Worm (Caenorhabditis elegans) whole organism, late embryonic: Measurements from ENCODE around the gene F13C5.1.
A peak's percentile ranks its signal among the peaks of the same experiment; 100 is the strongest.

ENCODE experiments used
- C08G9.2 ChIP-seq: sonication (generic microtip); optimal IDR thresholded peaks from 2 replicates; lab custom pipeline; 2016; ENCODE audit warnings: mild to moderate bottlenecking, missing genetic modification characterization, moderate library complexity, missing compliant biosample characterization
- F13H6.1 ChIP-seq: sonication (generic microtip); optimal IDR thresholded peaks from 2 replicates; lab custom pipeline; 2016; ENCODE audit warnings: missing genetic modification characterization, missing compliant biosample characterization
- K02D7.2 ChIP-seq: sonication (generic microtip); optimal IDR thresholded peaks from 2 replicates; lab custom pipeline; 2017; ENCODE audit warnings: mild to moderate bottlenecking, missing genetic modification characterization, missing compliant biosample characterization
- K09A11.1 ChIP-seq: sonication (generic microtip); optimal IDR thresholded peaks from 2 replicates; lab custom pipeline; 2017; ENCODE audit warnings: antibody characterized with exemption, mild to moderate bottlenecking, missing genetic modification characterization, missing compliant biosample characterization; ENCODE audit not compliant: insufficient read depth
- ama-1 ChIP-seq: fragments of 150-350 bp; optimal IDR thresholded peaks from 2 replicates; lab custom pipeline; 2014
- ceh-18 ChIP-seq: sonication (generic microtip); optimal IDR thresholded peaks from 2 replicates; lab custom pipeline; 2016; ENCODE audit warnings: missing genetic modification characterization, missing compliant biosample characterization
- ceh-19 ChIP-seq: fragments of 200-800 bp; sonication (Bioruptor generic); optimal IDR thresholded peaks from 2 replicates; lab custom pipeline; 2018; ENCODE audit warnings: mild to moderate bottlenecking, missing genetic modification characterization, missing compliant biosample characterization
- ceh-2 ChIP-seq: sonication (generic microtip); optimal IDR thresholded peaks from 2 replicates; lab custom pipeline; 2016; ENCODE audit warnings: missing genotype, missing genetic modification characterization, missing compliant biosample characterization
- ceh-22 ChIP-seq: sonication (generic microtip); optimal IDR thresholded peaks from 2 replicates; lab custom pipeline; 2017; ENCODE audit warnings: missing biosample characterization, missing genetic modification characterization
- ceh-34 ChIP-seq: sonication (generic microtip); optimal IDR thresholded peaks from 2 replicates; lab custom pipeline; 2016; ENCODE audit warnings: mild to moderate bottlenecking, missing genetic modification characterization, missing compliant biosample characterization
- ceh-45 ChIP-seq: fragments of 200-800 bp; sonication (Bioruptor generic); IDR thresholded peaks from 2 replicates; pipeline ENCODE4 v1.3.6; 2022; ENCODE audit warnings: missing genetic modification reagents, missing genetic modification characterization, missing compliant biosample characterization
- ceh-48 ChIP-seq: sonication (generic microtip); optimal IDR thresholded peaks from 2 replicates; lab custom pipeline; 2016; ENCODE audit warnings: missing genetic modification characterization, inconsistent platforms, missing compliant biosample characterization
- ceh-9 ChIP-seq: sonication (generic microtip); optimal IDR thresholded peaks from 2 replicates; lab custom pipeline; 2016; ENCODE audit warnings: mild to moderate bottlenecking, missing genetic modification characterization, inconsistent platforms, missing compliant biosample characterization
- che-1 ChIP-seq: sonication (generic microtip); optimal IDR thresholded peaks from 2 replicates; lab custom pipeline; 2016; ENCODE audit warnings: mild to moderate bottlenecking, missing genetic modification characterization, missing compliant biosample characterization
- dmd-4 ChIP-seq: sonication (generic microtip); optimal IDR thresholded peaks from 2 replicates; lab custom pipeline; 2016; ENCODE audit warnings: borderline replicate concordance, missing genetic modification characterization, missing compliant biosample characterization
- dve-1 ChIP-seq: sonication (generic microtip); optimal IDR thresholded peaks from 2 replicates; lab custom pipeline; 2017; ENCODE audit warnings: antibody characterized with exemption, mild to moderate bottlenecking, missing genetic modification characterization, missing compliant biosample characterization
- gmeb-2 ChIP-seq: sonication (generic microtip); optimal IDR thresholded peaks from 2 replicates; lab custom pipeline; 2016; ENCODE audit warnings: missing genetic modification characterization, inconsistent platforms, missing compliant biosample characterization
- hlh-13 ChIP-seq: fragments of 200-800 bp; sonication (Bioruptor generic); optimal IDR thresholded peaks from 2 replicates; lab custom pipeline; 2018; ENCODE audit warnings: mild to moderate bottlenecking, missing genetic modification characterization, missing compliant biosample characterization
- hlh-6 ChIP-seq: sonication (generic microtip); optimal IDR thresholded peaks from 2 replicates; lab custom pipeline; 2016; ENCODE audit warnings: missing genotype, missing genetic modification characterization, missing compliant biosample characterization
- hlh-8 ChIP-seq: sonication (generic microtip); optimal IDR thresholded peaks from 2 replicates; lab custom pipeline; 2016; ENCODE audit warnings: missing genotype, missing genetic modification characterization, missing compliant biosample characterization
- nfya-1 ChIP-seq: sonication (generic microtip); optimal IDR thresholded peaks from 2 replicates; lab custom pipeline; 2017; ENCODE audit warnings: missing genetic modification characterization, mild to moderate bottlenecking, missing compliant biosample characterization, antibody characterized with exemption, moderate library complexity
- nhr-11 ChIP-seq: fragments of 150-350 bp; optimal IDR thresholded peaks from 2 replicates; lab custom pipeline; 2014; ENCODE audit warnings: missing biosample characterization, missing genetic modification characterization
- nhr-232 ChIP-seq: sonication (generic microtip); optimal IDR thresholded peaks from 2 replicates; lab custom pipeline; 2016; ENCODE audit warnings: missing genetic modification characterization, missing compliant biosample characterization
- npax-4 ChIP-seq: sonication (generic microtip); optimal IDR thresholded peaks from 2 replicates; lab custom pipeline; 2016; ENCODE audit warnings: missing genetic modification characterization, missing compliant biosample characterization
- odd-2 ChIP-seq: sonication (generic microtip); optimal IDR thresholded peaks from 2 replicates; lab custom pipeline; 2017; ENCODE audit warnings: antibody characterized with exemption, mild to moderate bottlenecking, missing genetic modification characterization, missing compliant biosample characterization
- pax-1 ChIP-seq: fragments of 150-350 bp; optimal IDR thresholded peaks from 2 replicates; lab custom pipeline; 2014; ENCODE audit warnings: missing biosample characterization, missing genetic modification characterization
- pqm-1 ChIP-seq: sonication (generic microtip); optimal IDR thresholded peaks from 2 replicates; lab custom pipeline; 2016; ENCODE audit warnings: missing genetic modification characterization, missing compliant biosample characterization
- ref-2 ChIP-seq: sonication (generic microtip); optimal IDR thresholded peaks from 2 replicates; lab custom pipeline; 2016; ENCODE audit warnings: missing genetic modification characterization, missing compliant biosample characterization
- rnt-1 ChIP-seq: sonication (generic microtip); optimal IDR thresholded peaks from 2 replicates; lab custom pipeline; 2016; ENCODE audit warnings: missing genetic modification characterization, missing compliant biosample characterization
- sox-2 ChIP-seq: fragments of 200-800 bp; sonication (Bioruptor generic); IDR thresholded peaks from 2 replicates; pipeline ENCODE4 v1.3.6; 2022; ENCODE audit warnings: missing genetic modification reagents, missing genetic modification characterization, missing compliant biosample characterization
- ttx-3 ChIP-seq: sonication (generic microtip); optimal IDR thresholded peaks from 2 replicates; lab custom pipeline; 2016; ENCODE audit warnings: missing genetic modification reagents, missing genetic modification characterization, missing compliant biosample characterization
- unc-42 ChIP-seq: sonication (generic microtip); optimal IDR thresholded peaks from 2 replicates; lab custom pipeline; 2016; ENCODE audit warnings: missing genotype, missing genetic modification characterization, missing compliant biosample characterization
- ztf-16 ChIP-seq: sonication (generic microtip); optimal IDR thresholded peaks from 2 replicates; lab custom pipeline; 2017; ENCODE audit warnings: missing genetic modification characterization, missing compliant biosample characterization

Gene F13C5.1

DNA sequence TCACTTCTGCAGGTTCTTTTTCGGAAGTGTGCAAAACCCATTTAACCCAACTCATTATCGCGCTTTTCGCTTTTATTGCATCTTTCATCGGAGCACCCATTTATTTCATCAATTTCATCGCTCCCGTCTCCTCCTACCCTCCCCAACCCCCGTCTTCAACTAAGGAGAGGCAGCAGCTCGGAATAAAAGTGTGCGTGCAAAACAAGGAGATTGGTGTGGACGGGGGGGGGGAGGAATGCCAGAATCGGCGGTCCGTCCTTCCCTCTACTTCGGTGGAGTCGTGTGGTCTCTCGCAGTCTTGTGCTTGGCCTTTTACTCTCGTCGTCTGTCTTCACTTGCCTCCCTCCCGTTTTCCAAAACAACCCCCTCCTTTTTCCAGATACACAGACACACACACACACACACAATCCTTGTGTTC lies 611 bp upstream of the F13C5.1 start (continued):
- TF ChIP-seq unc-42 (tag; lab: Kevin White, UChicago): peak; percentile 96
- TF ChIP-seq K09A11.1 (tag; lab: Kevin White, UChicago): no peak
- TF ChIP-seq nfya-1: peak; percentile 37
- TF ChIP-seq ceh-2: peak; percentile 23

- TF ChIP-seq che-1 (no peak), hlh-8 (no peak)
Observed at ce11 chrX:608392-608791, 6.4 kb downstream of the F13C5.1 start, which contains the start of gene F13C5.5. Gene F13C5.5, minus strand, starts transcription at chrX:608492.

- TF ChIP-seq dmd-4 (tag; lab: Kevin White, UChicago) (no peak), ceh-34 (no peak), ama-1 (lab: Kevin White, UChicago) (no peak), ceh-18 (tag; lab: Kevin White, UChicago) (no peak), gmeb-2 (tag; lab: Kevin White, UChicago) (no peak), ztf-16 (no peak), rnt-1 (tag; lab: Kevin White, UChicago) (no peak), unc-42 (tag; lab: Kevin White, UChicago) (no peak), ttx-3 (tag; lab: Kevin White, UChicago) (no peak), nhr-232 (tag; lab: Kevin White, UChicago) (no peak), C08G9.2 (tag; lab: Kevin White, UChicago) (no peak), dve-1 (tag; lab: Kevin White, UChicago) (no peak), ceh-48 (no peak), hlh-13 (GFP tag; lab: Kevin White, UChicago) (no peak), hlh-6 (no peak), pax-1 (tag; lab: Kevin White, UChicago) (no peak), ceh-22 (tag; lab: Kevin White, UChicago) (no peak), ceh-45 (GFP tag; lab: Robert Waterston, UW) (no peak), ceh-2 (no peak), sox-2 (GFP tag; lab: Robert Waterston, UW) (no peak)
Observed at ce11 chrX:609553-609952, 7.6 kb downstream of the F13C5.1 start.

DNA sequence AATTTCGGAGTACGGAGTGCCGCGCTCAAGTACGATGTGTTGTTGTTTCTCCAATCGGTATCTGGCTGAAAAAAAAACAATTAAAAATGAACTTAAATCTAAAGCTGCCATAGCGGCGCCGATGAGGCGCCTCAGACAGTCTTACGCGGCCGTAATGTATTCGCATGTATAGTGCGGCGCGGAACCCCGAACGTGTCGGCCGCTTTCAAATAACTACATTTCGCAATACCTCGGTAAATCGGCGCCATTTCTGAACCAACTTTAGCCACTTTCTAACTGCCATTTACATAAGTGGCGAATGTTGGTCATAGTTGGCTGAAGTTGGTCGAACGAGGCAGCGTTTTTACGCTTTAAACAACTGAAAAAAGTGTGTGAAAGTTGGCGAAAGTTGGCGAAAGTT lies 10.8 kb downstream of the F13C5.1 start:
- TF ChIP-seq pqm-1 (tag; lab: Kevin White, UChicago) (no peak), nhr-11 (tag; lab: Kevin White, UChicago) (no peak)

ce11 chrX:617730-618129 lies 15.8 kb downstream of the F13C5.1 start:
- TF ChIP-seq ztf-16 (no peak), ceh-34 (no peak)

DNA sequence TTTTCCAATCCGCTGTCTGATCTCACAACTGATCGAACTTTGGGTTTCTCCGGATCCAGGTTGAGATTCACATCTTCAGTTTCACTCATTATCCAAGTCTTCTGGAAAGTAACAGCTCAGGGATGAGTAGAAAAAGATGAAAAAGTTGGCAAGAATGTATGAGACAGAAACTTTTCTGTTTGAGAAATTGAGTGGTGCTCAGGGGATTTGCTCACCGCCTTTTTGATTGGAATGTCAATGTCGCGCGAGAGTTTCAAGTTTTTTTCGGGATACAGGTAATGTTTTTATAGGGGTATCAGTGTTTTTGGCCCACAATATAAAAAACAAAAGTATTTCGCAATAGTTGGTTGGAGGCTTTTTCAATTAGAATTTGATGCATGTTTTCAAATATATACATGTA lies 19.2 kb downstream of the F13C5.1 start, which contains the start of gene unc-96:
Gene unc-96 (minus strand): TSS at position 101 of the 400 bp plus-strand sequence.
- TF ChIP-seq odd-2 (tag; lab: Kevin White, UChicago): no peak
- no peak for TF ChIP-seq ref-2 (tag; lab: Kevin White, UChicago)
- no peak for TF ChIP-seq ama-1 (lab: Kevin White, UChicago)
- TF ChIP-seq npax-4 (tag; lab: Kevin White, UChicago): no peak
- TF ChIP-seq pqm-1 (tag; lab: Kevin White, UChicago): no peak
- TF ChIP-seq ceh-19 (GFP tag; lab: Kevin White, UChicago): no peak
- no peak for TF ChIP-seq K02D7.2 (tag; lab: Kevin White, UChicago)
- TF ChIP-seq gmeb-2 (tag; lab: Kevin White, UChicago): no peak
- no peak for TF ChIP-seq hlh-8
- no peak for TF ChIP-seq ceh-48
- TF ChIP-seq F13H6.1: no peak
- TF ChIP-seq ceh-9 (tag; lab: Kevin White, UChicago): no peak
